Worm (Caenorhabditis elegans): ENCODE measurements around the gene algn-2.

ce11 chrII:5338301-5338700 lies 36.8 kb upstream of the algn-2 start:
- no peak for TF ChIP-seq skn-1 (tag; optimal IDR thresholded peaks at IDR 0.05)
- no peak for TF ChIP-seq nhr-237 (tag; optimal IDR thresholded peaks at IDR 0.05)
